Fruit fly (Drosophila melanogaster) whole organism, wandering third instar larva: ENCODE results near the gene CG14958.

ENCODE experiments used
- CG9705 ChIP-seq: fragments of 200-800 bp; sonication (Bioruptor generic); optimal IDR thresholded peaks from 2 replicates; lab custom pipeline; 2018; ENCODE audit warnings: missing biosample characterization, mild to moderate bottlenecking, missing genetic modification characterization
- CrebA ChIP-seq: fragments of 200-800 bp; sonication (Bioruptor generic); optimal IDR thresholded peaks from 2 replicates; lab custom pipeline; 2016; ENCODE audit warnings: missing biosample characterization, mild to moderate bottlenecking, missing genetic modification characterization, borderline replicate concordance
- Dif ChIP-seq: fragments of 200-275, 200-300 bp; sonication (Bioruptor generic); optimal IDR thresholded peaks from 2 replicates; lab custom pipeline; 2018; ENCODE audit warnings: missing biosample characterization, missing genetic modification characterization; ENCODE audit not compliant: partially characterized antibody
- HLH106 ChIP-seq: fragments of 200-800 bp; optimal IDR thresholded peaks from 3 replicates; lab custom pipeline; 2019; ENCODE audit warnings: missing biosample characterization, mild to moderate bottlenecking, missing genetic modification characterization, moderate library complexity
- Hnf4 ChIP-seq: fragments of 200-800 bp; sonication (Bioruptor generic); optimal IDR thresholded peaks from 2 replicates; lab custom pipeline; 2016; ENCODE audit warnings: missing biosample characterization, mild to moderate bottlenecking, missing genetic modification characterization
- Hr78 ChIP-seq: fragments of >200 bp; optimal IDR thresholded peaks from 2 replicates; lab custom pipeline; 2017; ENCODE audit warnings: missing biosample characterization, missing genetic modification characterization
- Hr83 ChIP-seq: fragments of 200-300 bp; sonication (Bioruptor generic); optimal IDR thresholded peaks from 2 replicates; lab custom pipeline; 2016; ENCODE audit warnings: missing biosample characterization, mild to moderate bottlenecking, missing genetic modification characterization, moderate library complexity; ENCODE audit not compliant: poor library complexity, severe bottlenecking
- Mio ChIP-seq: sonication (Bioruptor generic); optimal IDR thresholded peaks from 2 replicates; lab custom pipeline; 2016; ENCODE audit warnings: missing biosample characterization, missing genetic modification characterization
- Myc ChIP-seq: fragments of >200 bp; optimal IDR thresholded peaks from 2 replicates; lab custom pipeline; 2017
- OdsH ChIP-seq: fragments of 200-800 bp; sonication (Bioruptor generic); optimal IDR thresholded peaks from 2 replicates; lab custom pipeline; 2016; ENCODE audit warnings: missing biosample characterization, mild to moderate bottlenecking, missing genetic modification characterization
- Rel ChIP-seq, 2 experiments: fragments of 200-800 bp; sonication (Bioruptor generic) in 1 of 2; optimal IDR thresholded peaks; 2 replicates in 1 of 2; 3 replicates in 1 of 2; lab custom pipeline; 2016 to 2019; ENCODE audit warnings: mild to moderate bottlenecking in 2 of 2, missing biosample characterization in 2 of 2, missing genetic modification characterization in 2 of 2, moderate library complexity in 1 of 2
- Sp1 ChIP-seq: fragments of 200-800 bp; sonication (Bioruptor generic); optimal IDR thresholded peaks from 3 replicates; lab custom pipeline; 2019; ENCODE audit warnings: missing biosample characterization, mild to moderate bottlenecking, missing genetic modification characterization, moderate library complexity
- Vsx2 ChIP-seq: fragments of 200-300, 225-300 bp; sonication (Bioruptor generic); optimal IDR thresholded peaks from 2 replicates; lab custom pipeline; 2018; ENCODE audit warnings: missing biosample characterization, missing genetic modification characterization; ENCODE audit not compliant: partially characterized antibody
- dl ChIP-seq, 2 experiments: fragments of 175-275, 200-275 bp in 1 of 2; fragments of 200-275 bp in 1 of 2; sonication (Bioruptor generic); optimal IDR thresholded peaks; lab custom pipeline; 2018; ENCODE audit warnings: mild to moderate bottlenecking in 2 of 2, missing biosample characterization in 2 of 2, missing genetic modification characterization in 2 of 2, moderate library complexity in 2 of 2; ENCODE audit not compliant: partially characterized antibody in 2 of 2, insufficient read depth in 1 of 2
- dmrt93B ChIP-seq: fragments of 200-800 bp; sonication (Bioruptor generic); optimal IDR thresholded peaks from 2 replicates; lab custom pipeline; 2018; ENCODE audit warnings: missing biosample characterization, mild to moderate bottlenecking, missing genetic modification characterization
- dsf ChIP-seq: sonication (Bioruptor generic); optimal IDR thresholded peaks from 2 replicates; lab custom pipeline; 2016; ENCODE audit warnings: missing biosample characterization, missing genetic modification characterization, borderline replicate concordance
- ey ChIP-seq: fragments of 200-800 bp; sonication (Bioruptor generic); optimal IDR thresholded peaks from 2 replicates; lab custom pipeline; 2016; ENCODE audit warnings: missing biosample characterization, missing genetic modification characterization
- foxo ChIP-seq, 2 experiments: fragments of 200-800 bp; sonication (Bioruptor generic); optimal IDR thresholded peaks; 2 replicates in 1 of 2; 3 replicates in 1 of 2; lab custom pipeline; 2016 to 2017; ENCODE audit warnings: missing biosample characterization in 2 of 2, missing genetic modification characterization in 2 of 2
- fru ChIP-seq: fragments of 200-800 bp; sonication (Bioruptor generic); optimal IDR thresholded peaks from 3 replicates; lab custom pipeline; 2016; ENCODE audit warnings: missing biosample characterization, mild to moderate bottlenecking, missing genetic modification characterization
- h ChIP-seq: fragments of 200-800 bp; sonication (Bioruptor generic); optimal IDR thresholded peaks from 3 replicates; lab custom pipeline; 2016; ENCODE audit warnings: missing biosample characterization, mild to moderate bottlenecking, missing genetic modification characterization
- lola ChIP-seq: fragments of >200 bp; optimal IDR thresholded peaks from 2 replicates; lab custom pipeline; 2017; ENCODE audit warnings: missing biosample characterization, missing genetic modification characterization
- pan ChIP-seq: fragments of >200 bp; optimal IDR thresholded peaks from 2 replicates; lab custom pipeline; 2017
- psq ChIP-seq: fragments of 200-800 bp; sonication (Bioruptor generic); optimal IDR thresholded peaks from 3 replicates; lab custom pipeline; 2017; ENCODE audit warnings: missing biosample characterization, mild to moderate bottlenecking, missing genetic modification characterization, moderate library complexity
- rgr ChIP-seq: fragments of 200-800 bp; sonication (Bioruptor generic); optimal IDR thresholded peaks from 3 replicates; lab custom pipeline; 2016; ENCODE audit warnings: missing biosample characterization, mild to moderate bottlenecking, missing genetic modification characterization
- sage ChIP-seq: fragments of 200-800 bp; sonication (Bioruptor generic); optimal IDR thresholded peaks from 2 replicates; lab custom pipeline; 2016; ENCODE audit warnings: missing biosample characterization, mild to moderate bottlenecking, missing genetic modification characterization
- tai ChIP-seq: sonication (Bioruptor generic); optimal IDR thresholded peaks from 2 replicates; lab custom pipeline; 2016; ENCODE audit warnings: missing biosample characterization, missing genetic modification characterization
- woc ChIP-seq: sonication (Bioruptor generic); optimal IDR thresholded peaks from 2 replicates; lab custom pipeline; 2016; ENCODE audit warnings: missing biosample characterization, mild to moderate bottlenecking, missing genetic modification characterization

Gene CG14958

DNA sequence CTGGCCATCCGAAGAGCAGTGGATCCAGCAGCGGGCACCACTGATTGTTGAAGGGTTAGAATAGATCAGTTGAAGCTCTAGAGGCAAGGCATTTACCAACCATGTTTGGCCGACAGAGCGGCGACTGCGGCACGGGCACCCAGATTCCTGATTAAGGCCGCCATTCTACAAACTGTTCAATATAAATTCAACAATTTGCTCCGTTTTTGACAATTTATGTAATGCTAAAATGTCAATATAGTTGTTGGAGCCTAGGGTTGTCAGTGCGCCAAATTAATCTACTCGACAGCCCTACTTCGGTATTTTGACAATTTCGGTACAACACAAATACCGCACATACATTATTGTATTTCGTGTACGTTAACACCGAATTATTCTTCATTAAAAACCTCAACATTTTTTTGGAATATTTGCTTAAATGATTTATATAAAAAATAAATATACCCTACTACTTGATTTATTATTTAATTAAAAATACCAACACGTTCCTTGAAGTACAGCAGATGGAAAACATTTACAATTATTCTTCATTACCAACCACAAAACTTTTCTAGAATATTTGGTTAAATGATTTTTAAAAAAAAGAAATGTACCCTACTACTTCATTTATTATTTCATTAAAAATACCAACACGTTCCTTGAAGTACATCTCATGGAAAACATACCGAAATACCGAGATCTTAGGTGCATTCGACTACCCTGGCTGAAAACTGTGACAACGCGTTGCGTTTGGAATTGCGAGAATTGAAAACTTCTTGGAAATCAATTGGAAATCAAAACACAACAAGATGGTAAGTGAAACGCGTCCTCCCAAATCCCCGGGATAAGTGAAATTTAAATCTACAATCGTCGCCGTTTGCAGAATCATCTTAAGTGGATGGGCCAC is 30.2 kb upstream of the CG14958 start, which contains the start of the genes ND-30 and CG15812:
Gene ND-30 (minus strand): TSS at position 270 of the 886 bp plus-strand sequence.
Gene CG15812 (plus strand): TSS at position 683 of the 886 bp plus-strand sequence.
- TF ChIP-seq foxo (GFP tag; optimal IDR thresholded peaks at IDR 0.05; lab: Kevin White, UChicago): peak in 1 of 2 experiments; percentile 21
- no peak for TF ChIP-seq Hnf4
- no peak for TF ChIP-seq dmrt93B (GFP tag; lab: Kevin White, UChicago)
- TF ChIP-seq Hr83: peak; percentile 5
- peak; percentile 22 for TF ChIP-seq psq

DNA sequence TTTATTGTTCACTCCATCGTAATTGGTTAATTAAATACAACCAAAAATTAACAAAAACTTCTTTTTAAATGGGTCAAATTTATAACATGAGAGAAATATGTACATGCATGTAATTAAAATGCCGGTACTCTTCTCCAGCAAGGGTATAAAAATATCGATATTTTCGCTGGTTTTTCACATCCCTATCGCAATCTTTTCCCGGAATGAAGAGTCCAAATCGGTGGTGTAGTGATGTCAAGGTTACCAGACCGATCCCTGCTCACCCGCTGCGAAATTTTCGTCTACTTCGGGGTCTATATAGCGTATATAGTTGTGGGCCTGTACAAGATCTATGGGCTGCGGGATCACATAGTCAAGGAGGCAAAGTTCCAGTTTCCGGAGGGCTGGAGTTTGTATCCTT is 27.8 kb upstream of the CG14958 start, which contains the start of gene rasp:
Gene rasp (plus strand): TSS at position 213 of the 400 bp plus-strand sequence.
- TF ChIP-seq rgr (GFP tag; lab: Kevin White, UChicago): no peak
- TF ChIP-seq woc (GFP tag; lab: Kevin White, UChicago): no peak
- no peak for TF ChIP-seq tai
- no peak for TF ChIP-seq Rel (GFP tag; optimal IDR thresholded peaks at IDR 0.05; lab: Kevin White, UChicago)
- TF ChIP-seq Rel (tag; optimal IDR thresholded peaks at IDR 0.05; lab: Kevin White, UChicago): peak; percentile 59

dm6 chr3L:3162584-3162983 is 27.2 kb upstream of the CG14958 start:
- TF ChIP-seq dl (GFP tag; optimal IDR thresholded peaks at IDR 0.05; lab: Kevin White, UChicago; ENCODE audit: insufficient read depth in 1 of 2, partially characterized antibody in 2 of 2): no peak
- TF ChIP-seq foxo (GFP tag; optimal IDR thresholded peaks at IDR 0.05; lab: Kevin White, UChicago): no peak
- TF ChIP-seq dmrt93B (GFP tag; lab: Kevin White, UChicago): no peak
- no peak for TF ChIP-seq HLH106
- TF ChIP-seq pan (lab: Kevin White, UChicago): no peak
- TF ChIP-seq CrebA (GFP tag; lab: Kevin White, UChicago): no peak
- TF ChIP-seq Vsx2: no peak
- no peak for TF ChIP-seq sage (GFP tag; lab: Kevin White, UChicago)
- no peak for TF ChIP-seq Myc (lab: Kevin White, UChicago)
- TF ChIP-seq Hr78 (GFP tag; lab: Kevin White, UChicago): no peak
- no peak for TF ChIP-seq Rel (GFP tag; optimal IDR thresholded peaks at IDR 0.05; lab: Kevin White, UChicago)
- TF ChIP-seq Rel (tag; optimal IDR thresholded peaks at IDR 0.05; lab: Kevin White, UChicago): no peak
- TF ChIP-seq lola (GFP tag; lab: Kevin White, UChicago): no peak
- TF ChIP-seq Mio (GFP tag; lab: Kevin White, UChicago): no peak
- TF ChIP-seq dsf: no peak
- TF ChIP-seq ey (GFP tag; lab: Kevin White, UChicago): no peak

- no peak for TF ChIP-seq pan (lab: Kevin White, UChicago)
- peak; percentile 23 for TF ChIP-seq rgr (GFP tag; lab: Kevin White, UChicago)
- TF ChIP-seq Rel (GFP tag; optimal IDR thresholded peaks at IDR 0.05; lab: Kevin White, UChicago): no peak
- peak; percentile 53 for TF ChIP-seq Rel (tag; optimal IDR thresholded peaks at IDR 0.05; lab: Kevin White, UChicago)
- no peak for TF ChIP-seq fru (GFP tag; lab: Kevin White, UChicago)
- TF ChIP-seq Vsx2: no peak
- no peak for TF ChIP-seq sage (GFP tag; lab: Kevin White, UChicago)
- peak; percentile 15 for TF ChIP-seq Sp1 (GFP tag; lab: Kevin White, UChicago)
- TF ChIP-seq OdsH (GFP tag; lab: Kevin White, UChicago): peak; percentile 6
- peak in 1 of 2 experiments; percentile 41 for TF ChIP-seq foxo (GFP tag; optimal IDR thresholded peaks at IDR 0.05; lab: Kevin White, UChicago)
- TF ChIP-seq woc (GFP tag; lab: Kevin White, UChicago): peak; percentile 27
- peak; percentile 7 for TF ChIP-seq HLH106
- TF ChIP-seq h (GFP tag; lab: Kevin White, UChicago): peak; percentile 66
- TF ChIP-seq Hr83: peak; percentile 17
These were observed 24.8 kb upstream of the CG14958 start, which contains the start of gene CG32280 for dm6 chr3L:3164951-3165350. CG32280 (plus strand) TSS chr3L:3165181.

DNA sequence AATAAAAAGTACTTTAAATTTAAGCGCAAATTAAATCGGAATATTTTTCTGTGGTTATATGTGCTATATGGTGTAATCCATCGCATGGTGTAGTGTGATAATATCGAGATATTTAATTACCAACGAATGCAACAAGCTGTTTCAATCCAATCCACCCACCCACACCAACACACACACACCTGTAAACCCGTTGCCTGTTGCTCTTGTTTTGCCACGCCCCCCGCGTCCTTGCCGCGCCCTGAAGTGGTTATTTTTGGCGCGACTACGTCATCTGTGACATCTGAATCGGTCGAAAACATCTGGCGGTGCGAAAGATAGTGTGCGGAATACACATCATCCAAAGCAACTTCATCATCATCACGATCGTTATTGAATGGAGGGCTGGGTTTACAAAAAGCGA is 24.4 kb upstream of the CG14958 start:
- no peak for TF ChIP-seq CG9705
- TF ChIP-seq Dif (GFP tag; lab: Kevin White, UChicago): peak; percentile 13
